Fruit fly (Drosophila melanogaster) whole organism, adult: ENCODE results near the gene CG17746.
A peak's percentile ranks its signal among the peaks of the same experiment; 100 is the strongest.

Experiments
- CG11617 ChIP-seq: fragments of 200-800 bp; sonication (Bioruptor generic); optimal IDR thresholded peaks from 2 replicates; lab custom pipeline; 2017; ENCODE audit warnings: mild to moderate bottlenecking, missing biosample characterization, missing genetic modification reagents, missing genetic modification characterization
- CG12768 ChIP-seq: fragments of 200-800 bp; sonication (Bioruptor generic); optimal IDR thresholded peaks from 2 replicates; lab custom pipeline; 2017; ENCODE audit warnings: missing biosample characterization, missing genetic modification characterization, mild to moderate bottlenecking, moderate library complexity, missing genetic modification reagents
- CG14711 ChIP-seq: fragments of 200-800 bp; sonication (Bioruptor generic); optimal IDR thresholded peaks from 2 replicates; lab custom pipeline; 2018; ENCODE audit warnings: missing biosample characterization, mild to moderate bottlenecking, missing genetic modification characterization, moderate library complexity
- CG1620 ChIP-seq: fragments of 200-800 bp; sonication (Bioruptor generic); optimal IDR thresholded peaks from 2 replicates; lab custom pipeline; 2016; ENCODE audit warnings: missing biosample characterization, missing genetic modification characterization
- CG33017 ChIP-seq: fragments of 200-800 bp; sonication (Bioruptor generic); optimal IDR thresholded peaks from 2 replicates; lab custom pipeline; 2018; ENCODE audit warnings: missing biosample characterization, mild to moderate bottlenecking, missing genetic modification characterization, moderate library complexity
- CG5204 ChIP-seq: fragments of 200-800 bp; sonication (Bioruptor generic); optimal IDR thresholded peaks from 2 replicates; lab custom pipeline; 2016; ENCODE audit warnings: missing biosample characterization, missing genetic modification characterization
- CG7045 ChIP-seq: fragments of 200-800 bp; sonication (Bioruptor generic); optimal IDR thresholded peaks from 2 replicates; lab custom pipeline; 2017; ENCODE audit warnings: missing biosample characterization, mild to moderate bottlenecking, missing genetic modification characterization
- CG7101 ChIP-seq: fragments of 200-800 bp; sonication (Bioruptor generic); optimal IDR thresholded peaks from 2 replicates; lab custom pipeline; 2018; ENCODE audit warnings: missing biosample characterization, mild to moderate bottlenecking, missing genetic modification characterization, moderate library complexity
- Clk ChIP-seq: fragments of 200-800 bp; sonication (Bioruptor generic); optimal IDR thresholded peaks from 2 replicates; lab custom pipeline; 2017; ENCODE audit warnings: missing biosample characterization, missing genetic modification characterization
- Crg-1 ChIP-seq: fragments of 200-800 bp; sonication (Bioruptor generic); optimal IDR thresholded peaks from 2 replicates; lab custom pipeline; 2016; ENCODE audit warnings: missing biosample characterization, missing genetic modification characterization
- Hr96 ChIP-seq: fragments of 200-800 bp; sonication (Bioruptor generic); optimal IDR thresholded peaks from 2 replicates; lab custom pipeline; 2016; ENCODE audit warnings: missing biosample characterization, missing genetic modification characterization
- Mnt ChIP-seq: fragments of 200-800 bp; sonication (Bioruptor generic); optimal IDR thresholded peaks from 2 replicates; lab custom pipeline; 2016; ENCODE audit warnings: missing biosample characterization, mild to moderate bottlenecking, missing genetic modification characterization
- bab1 ChIP-seq: fragments of 200-800 bp; sonication (Bioruptor generic); optimal IDR thresholded peaks from 3 replicates; lab custom pipeline; 2019; ENCODE audit warnings: missing biosample characterization, mild to moderate bottlenecking, missing genetic modification characterization, moderate library complexity
- cic ChIP-seq: fragments of 200-800 bp; sonication (Bioruptor generic); optimal IDR thresholded peaks from 2 replicates; lab custom pipeline; 2017; ENCODE audit warnings: missing biosample characterization, mild to moderate bottlenecking, missing genetic modification characterization, moderate library complexity
- cnc ChIP-seq, 2 experiments: fragments of >200 bp; optimal IDR thresholded peaks; 2 replicates each; lab custom pipeline; 2017
- kay ChIP-seq: fragments of 200-800 bp; sonication (Bioruptor generic); peaks from one replicate; lab custom pipeline; 2016; ENCODE audit warnings: missing biosample characterization, missing genetic modification characterization, borderline replicate concordance
- ovo ChIP-seq: fragments of 200-800 bp; sonication (Bioruptor generic); optimal IDR thresholded peaks from 2 replicates; lab custom pipeline; 2016; ENCODE audit warnings: missing biosample characterization, missing genetic modification characterization
- pad ChIP-seq: fragments of 200-800 bp; sonication (Bioruptor generic); optimal IDR thresholded peaks from 3 replicates; lab custom pipeline; 2017; ENCODE audit warnings: missing biosample characterization, missing genetic modification characterization, mild to moderate bottlenecking, moderate library complexity, missing genetic modification reagents
- tj ChIP-seq: fragments of 200-800 bp; sonication (Bioruptor generic); optimal IDR thresholded peaks from 3 replicates; lab custom pipeline; 2017; ENCODE audit warnings: missing biosample characterization, mild to moderate bottlenecking, missing genetic modification characterization, moderate library complexity
- toe ChIP-seq: fragments of 200-800 bp; sonication (Bioruptor generic); optimal IDR thresholded peaks from 2 replicates; lab custom pipeline; 2016; ENCODE audit warnings: missing biosample characterization, missing genetic modification characterization

The CG17746 gene

DNA sequence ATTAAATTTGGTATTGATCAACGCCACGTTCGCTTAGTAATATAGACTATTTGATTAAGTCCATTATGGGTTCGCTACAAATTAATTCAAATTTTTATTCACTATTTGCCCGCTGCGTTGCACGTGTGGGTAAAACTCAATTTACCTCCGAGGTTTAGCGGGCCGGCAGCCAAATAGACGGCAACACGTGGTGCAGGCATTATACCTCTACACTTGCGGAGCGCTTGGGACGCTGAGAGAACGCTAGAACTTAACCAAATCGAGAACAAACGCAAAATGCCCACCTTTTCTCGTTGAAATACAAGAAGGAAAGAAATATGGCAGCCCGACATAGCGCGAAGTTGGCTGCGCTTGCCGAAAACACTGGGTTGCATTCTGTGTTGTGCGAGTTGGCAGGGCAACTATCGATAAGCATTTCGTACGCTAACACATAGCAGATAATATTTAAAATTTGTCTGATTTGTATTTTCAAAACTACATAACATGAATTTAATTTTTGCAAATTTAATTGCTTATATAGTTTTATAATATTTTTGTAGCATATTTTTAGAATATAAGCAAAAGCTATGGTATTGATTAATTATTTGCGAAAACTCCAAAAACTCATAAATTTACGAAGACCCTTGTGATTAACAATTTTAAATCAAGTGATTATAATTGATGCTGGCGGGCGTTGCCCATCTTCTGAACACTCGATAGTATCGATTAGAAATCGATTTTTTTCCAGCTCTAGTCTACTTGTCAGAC, 16.6 kb downstream of the CG17746 start, which contains the start of the genes RpL28 and eIF1:
Gene RpL28 (minus strand): TSS at position 318 of the 747 bp plus-strand sequence.
Gene eIF1 (plus strand): TSS at position 699 of the 747 bp plus-strand sequence.
- TF ChIP-seq cnc (optimal IDR thresholded peaks at IDR 0.05; lab: Kevin White, UChicago) (no peak), CG14711 (tag; lab: Kevin White, UChicago) (peak; percentile 79), bab1 (GFP tag; lab: Kevin White, UChicago) (peak; percentile 70), ovo (GFP tag; lab: Kevin White, UChicago) (peak; percentile 96), kay (GFP tag; lab: Kevin White, UChicago) (no peak), tj (GFP tag; lab: Kevin White, UChicago) (peak; percentile 84), cic (peak; percentile 57), Clk (GFP tag; lab: Kevin White, UChicago) (peak; percentile 90), CG5204 (no peak), CG11617 (GFP tag; lab: Kevin White, UChicago) (peak; percentile 98), CG7045 (GFP tag; lab: Kevin White, UChicago) (peak; percentile 93), CG7101 (tag; lab: Kevin White, UChicago) (peak; percentile 96), Hr96 (GFP tag; lab: Kevin White, UChicago) (peak; percentile 97), CG33017 (peak; percentile 81), pad (GFP tag; lab: Kevin White, UChicago) (peak; percentile 87), toe (GFP tag; lab: Kevin White, UChicago) (no peak), Crg-1 (GFP tag; lab: Kevin White, UChicago) (peak; percentile 98), CG1620 (peak; percentile 98), Mnt (GFP tag; lab: Kevin White, UChicago) (peak; percentile 96), CG12768 (peak; percentile 94)

- peak; percentile 14 for TF ChIP-seq CG14711 (tag; lab: Kevin White, UChicago)
- TF ChIP-seq Clk (GFP tag; lab: Kevin White, UChicago), result no peak
- no peak for TF ChIP-seq cnc (optimal IDR thresholded peaks at IDR 0.05; lab: Kevin White, UChicago)
- no peak for TF ChIP-seq toe (GFP tag; lab: Kevin White, UChicago)
- TF ChIP-seq bab1 (GFP tag; lab: Kevin White, UChicago), result peak; percentile 64
- peak; percentile 33 for TF ChIP-seq CG7101 (tag; lab: Kevin White, UChicago)
- TF ChIP-seq Mnt (GFP tag; lab: Kevin White, UChicago), result peak; percentile 60
- no peak for TF ChIP-seq CG5204
- no peak for TF ChIP-seq kay (GFP tag; lab: Kevin White, UChicago)
- TF ChIP-seq tj (GFP tag; lab: Kevin White, UChicago), result peak; percentile 8
- TF ChIP-seq CG7045 (GFP tag; lab: Kevin White, UChicago), result no peak
- TF ChIP-seq ovo (GFP tag; lab: Kevin White, UChicago), result no peak
- peak; percentile 4 for TF ChIP-seq pad (GFP tag; lab: Kevin White, UChicago)
- no peak for TF ChIP-seq CG12768
- peak; percentile 13 for TF ChIP-seq CG1620
- no peak for TF ChIP-seq Crg-1 (GFP tag; lab: Kevin White, UChicago)
- TF ChIP-seq CG33017, result no peak
- TF ChIP-seq cic, result peak; percentile 47
- TF ChIP-seq Hr96 (GFP tag; lab: Kevin White, UChicago), result no peak
- TF ChIP-seq CG11617 (GFP tag; lab: Kevin White, UChicago), result peak; percentile 37
Observed at dm6 chr3L:3218859-3219258, 20.5 kb downstream of the CG17746 start, which contains the start of the genes hob and nSMase. TSS of gene hob (minus strand) at chr3L:3218920. TSS of gene nSMase (plus strand) at chr3L:3219156.

- TF ChIP-seq tj (GFP tag; lab: Kevin White, UChicago) (no peak), kay (GFP tag; lab: Kevin White, UChicago) (no peak), CG33017 (peak; percentile 2), toe (GFP tag; lab: Kevin White, UChicago) (peak; percentile 46), Hr96 (GFP tag; lab: Kevin White, UChicago) (peak; percentile 40), ovo (GFP tag; lab: Kevin White, UChicago) (peak; percentile 24), CG7101 (tag; lab: Kevin White, UChicago) (peak; percentile 48), cic (peak; percentile 65), cnc (optimal IDR thresholded peaks at IDR 0.05; lab: Kevin White, UChicago) (no peak), CG14711 (tag; lab: Kevin White, UChicago) (no peak), CG1620 (peak; percentile 23), CG11617 (GFP tag; lab: Kevin White, UChicago) (peak; percentile 18), CG12768 (peak; percentile 73), Mnt (GFP tag; lab: Kevin White, UChicago) (peak; percentile 60), bab1 (GFP tag; lab: Kevin White, UChicago) (no peak), CG7045 (GFP tag; lab: Kevin White, UChicago) (peak; percentile 52), Crg-1 (GFP tag; lab: Kevin White, UChicago) (peak; percentile 51), CG5204 (no peak), pad (GFP tag; lab: Kevin White, UChicago) (peak; percentile 12), Clk (GFP tag; lab: Kevin White, UChicago) (no peak)
Observed at dm6 chr3L:3208895-3209294, 30.5 kb downstream of the CG17746 start, which contains the start of the genes CG32269 and CG32270. TSS of gene CG32269 (minus strand) at chr3L:3208985. TSS of gene CG32270 (minus strand) at chr3L:3208985.

dm6 chr3L:3206263-3206662, 33.1 kb downstream of the CG17746 start, which contains the start of gene CG33160:
TSS of gene CG33160 (minus strand) at chr3L:3206363.
- TF ChIP-seq Mnt (GFP tag; lab: Kevin White, UChicago) (no peak), kay (GFP tag; lab: Kevin White, UChicago) (no peak), CG33017 (no peak), toe (GFP tag; lab: Kevin White, UChicago) (no peak), ovo (GFP tag; lab: Kevin White, UChicago) (no peak), pad (GFP tag; lab: Kevin White, UChicago) (no peak), Hr96 (GFP tag; lab: Kevin White, UChicago) (no peak), tj (GFP tag; lab: Kevin White, UChicago) (no peak), bab1 (GFP tag; lab: Kevin White, UChicago) (no peak), CG11617 (GFP tag; lab: Kevin White, UChicago) (no peak), CG7045 (GFP tag; lab: Kevin White, UChicago) (no peak), CG7101 (tag; lab: Kevin White, UChicago) (no peak), Clk (GFP tag; lab: Kevin White, UChicago) (no peak), cnc (optimal IDR thresholded peaks at IDR 0.05; lab: Kevin White, UChicago) (no peak), CG14711 (tag; lab: Kevin White, UChicago) (no peak), CG12768 (no peak), CG1620 (no peak), Crg-1 (GFP tag; lab: Kevin White, UChicago) (no peak), cic (no peak)
